Worm (Caenorhabditis elegans): ENCODE data around the gene eif-3.D.

DNA sequence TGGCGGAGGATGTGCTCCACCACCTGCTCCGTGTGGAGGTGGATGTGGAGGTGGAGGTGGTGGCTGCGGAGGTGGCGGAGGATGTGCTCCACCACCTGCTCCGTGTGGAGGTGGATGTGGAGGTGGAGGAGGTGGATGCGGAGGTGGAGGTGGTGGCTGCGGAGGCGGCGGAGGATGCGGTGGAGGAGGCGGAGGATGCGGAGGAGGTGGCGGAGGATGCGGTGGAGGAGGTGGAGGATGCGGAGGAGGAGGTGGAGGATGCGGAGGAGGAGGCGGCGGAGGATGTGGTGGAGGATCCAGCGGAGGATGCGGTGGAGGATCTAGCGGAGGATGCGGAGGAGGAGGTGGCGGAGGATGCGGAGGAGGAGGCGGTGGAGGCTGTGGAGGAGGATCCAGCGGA is 8.9 kb downstream of the eif-3.D start:
- TF ChIP-seq tbx-7 (tag; optimal IDR thresholded peaks at IDR 0.05) (no peak), F13H6.1 (tag; optimal IDR thresholded peaks at IDR 0.05) (no peak), ceh-24 (tag; optimal IDR thresholded peaks at IDR 0.05) (no peak), unc-55 (GFP tag; optimal IDR thresholded peaks at IDR 0.05) (no peak), fkh-10 (GFP tag; optimal IDR thresholded peaks at IDR 0.05) (no peak), dmd-4 (tag; optimal IDR thresholded peaks at IDR 0.05; ENCODE audit: borderline replicate concordance) (no peak), ahr-1 (tag; optimal IDR thresholded peaks at IDR 0.05) (no peak), C38D4.7 (GFP tag; optimal IDR thresholded peaks at IDR 0.05) (no peak), unc-86 (tag; optimal IDR thresholded peaks at IDR 0.05) (no peak), lim-6 (tag; optimal IDR thresholded peaks at IDR 0.05) (no peak)

Data from whole organism, late embryonic.